Fruit fly (Drosophila melanogaster): Measurements from ENCODE around the gene nmdyn-D7.

DNA sequence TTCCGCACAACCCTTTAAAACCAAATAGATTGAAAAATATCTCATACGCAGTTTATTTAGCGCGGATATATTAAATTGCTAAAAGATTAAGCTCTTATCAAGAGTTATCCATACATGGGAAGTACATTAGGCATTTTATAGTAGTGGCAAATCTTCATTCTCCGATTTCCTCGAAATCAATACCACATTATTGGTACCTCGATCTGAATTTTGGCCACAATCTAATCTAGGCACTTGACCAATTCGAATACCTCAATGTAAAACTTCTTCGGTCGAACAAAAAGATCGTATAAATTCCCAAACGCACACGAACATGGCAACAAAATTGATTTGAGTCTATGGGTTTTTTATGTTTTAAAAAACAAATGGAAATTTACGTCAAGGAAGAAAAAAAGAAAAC lies 35.8 kb upstream of the nmdyn-D7 start:
- TF ChIP-seq rgr (GFP tag; optimal IDR thresholded peaks at IDR 0.05): no peak
- no peak for TF ChIP-seq lola (GFP tag; optimal IDR thresholded peaks at IDR 0.05)
- no peak for TF ChIP-seq fru (GFP tag; optimal IDR thresholded peaks at IDR 0.05)
- TF ChIP-seq psq (GFP tag; optimal IDR thresholded peaks at IDR 0.05): no peak
- TF ChIP-seq sage (GFP tag; optimal IDR thresholded peaks at IDR 0.05): no peak
- TF ChIP-seq woc (GFP tag; optimal IDR thresholded peaks at IDR 0.05): no peak
- TF ChIP-seq usp (GFP tag; optimal IDR thresholded peaks at IDR 0.05): no peak
- TF ChIP-seq ey (GFP tag; optimal IDR thresholded peaks at IDR 0.05): no peak
- no peak for TF ChIP-seq dl (GFP tag; optimal IDR thresholded peaks at IDR 0.05; ENCODE audit: insufficient read depth in 1 of 2, partially characterized antibody in 2 of 2)
- TF ChIP-seq Dfd (GFP tag; optimal IDR thresholded peaks at IDR 0.05): no peak
